Fruit fly (Drosophila melanogaster) whole organism, pupa: Measurements from ENCODE around the gene eIF5B.

Experiments
- CG12605 ChIP-seq: fragments of 200-800 bp; sonication (Bioruptor generic); IDR thresholded peaks from 2 replicates; pipeline ENCODE4 v1.3.6; 2022; ENCODE audit warnings: missing biosample characterization, missing genetic modification characterization
- CG13204 ChIP-seq: fragments of 200-800 bp; sonication (Bioruptor generic); optimal IDR thresholded peaks from 2 replicates; lab custom pipeline; 2018; ENCODE audit warnings: missing biosample characterization, mild to moderate bottlenecking, missing genetic modification characterization, moderate library complexity
- CG14655 ChIP-seq: fragments of 200-800 bp; sonication (Bioruptor generic); optimal IDR thresholded peaks from 3 replicates; lab custom pipeline; 2017; ENCODE audit warnings: mild to moderate bottlenecking, missing biosample characterization, missing genetic modification reagents, missing genetic modification characterization
- CG15710 ChIP-seq: fragments of 200-800 bp; sonication (Bioruptor generic); optimal IDR thresholded peaks from 2 replicates; lab custom pipeline; 2018; ENCODE audit warnings: missing biosample characterization, mild to moderate bottlenecking, missing genetic modification characterization, moderate library complexity
- CG17806 ChIP-seq: fragments of 200-800 bp; sonication (Bioruptor generic); optimal IDR thresholded peaks from 2 replicates; lab custom pipeline; 2018; ENCODE audit warnings: missing biosample characterization, mild to moderate bottlenecking, missing genetic modification characterization, moderate library complexity
- CG32121 ChIP-seq: fragments of 200-800 bp; sonication (Bioruptor generic); IDR thresholded peaks from 2 replicates; pipeline ENCODE4 v1.3.6; 2022; ENCODE audit warnings: missing biosample characterization, missing genetic modification characterization
- CG34367 ChIP-seq: fragments of 200-800 bp; sonication (Bioruptor generic); optimal IDR thresholded peaks from 2 replicates; lab custom pipeline; 2018; ENCODE audit warnings: missing biosample characterization, mild to moderate bottlenecking, missing genetic modification characterization
- CG4496 ChIP-seq: fragments of 200-800 bp; sonication (Bioruptor generic); IDR thresholded peaks from 3 replicates; pipeline ENCODE4 v1.3.6; 2022; ENCODE audit warnings: missing biosample characterization, missing genetic modification characterization
- CG8159 ChIP-seq: fragments of 200-800 bp; sonication (Bioruptor generic); optimal IDR thresholded peaks from 3 replicates; lab custom pipeline; 2018; ENCODE audit warnings: missing biosample characterization, mild to moderate bottlenecking, missing genetic modification characterization, moderate library complexity
- CG8301 ChIP-seq: fragments of 200-800 bp; sonication (Bioruptor generic); optimal IDR thresholded peaks from 2 replicates; lab custom pipeline; 2018; ENCODE audit warnings: missing biosample characterization, mild to moderate bottlenecking, missing genetic modification characterization
- EcR ChIP-seq: fragments of 200-800 bp; sonication (Bioruptor generic); optimal IDR thresholded peaks from 3 replicates; lab custom pipeline; 2019; ENCODE audit warnings: missing biosample characterization, missing genetic modification characterization, mild to moderate bottlenecking, moderate library complexity, missing genetic modification reagents
- Pif1A ChIP-seq: fragments of 200-800 bp; sonication (Bioruptor generic); optimal IDR thresholded peaks from 3 replicates; lab custom pipeline; 2016; ENCODE audit warnings: missing biosample characterization, missing genetic modification characterization
- Pif1B ChIP-seq: fragments of 200-800 bp; sonication (Bioruptor generic); optimal IDR thresholded peaks from 3 replicates; lab custom pipeline; 2016; ENCODE audit warnings: missing biosample characterization, missing genetic modification characterization

DNA sequence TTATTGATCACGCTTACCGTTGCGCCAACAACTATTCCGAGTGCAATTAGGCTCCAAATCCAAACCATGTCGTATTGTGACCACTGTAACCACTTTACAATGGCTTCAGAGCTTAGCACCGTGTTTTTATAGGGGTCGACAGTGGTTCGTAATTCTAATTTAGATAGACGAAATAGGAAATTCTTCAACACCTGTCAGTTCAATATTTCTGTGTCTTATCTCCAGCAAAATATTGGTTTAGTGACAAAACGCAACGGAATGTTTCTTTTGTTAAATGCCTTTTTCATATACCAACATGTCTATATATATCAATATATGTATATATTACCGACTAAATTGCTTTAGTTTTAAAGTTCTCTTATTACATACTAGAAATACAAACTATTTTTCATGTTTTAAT lies 23.8 kb upstream of the eIF5B start, which contains the start of gene CG43074:
- no peak for TF ChIP-seq CG8159 (tag; lab: Kevin White, UChicago)
- no peak for TF ChIP-seq CG14655 (GFP tag; lab: Kevin White, UChicago)
- TF ChIP-seq CG34367: no peak
- TF ChIP-seq CG4496: no peak
- TF ChIP-seq CG8301 (tag; lab: Kevin White, UChicago): no peak
- no peak for TF ChIP-seq CG17806
- TF ChIP-seq CG13204 (GFP tag; lab: Kevin White, UChicago): no peak
- no peak for TF ChIP-seq CG32121 (GFP tag; lab: Robert Waterston, UW)
- no peak for TF ChIP-seq EcR (GFP tag; lab: Kevin White, UChicago)
- TF ChIP-seq CG15710 (tag; lab: Kevin White, UChicago): no peak
- TF ChIP-seq CG12605 (GFP tag; lab: Robert Waterston, UW): no peak
- no peak for TF ChIP-seq Pif1B (GFP tag; lab: Kevin White, UChicago)
- TF ChIP-seq Pif1A (GFP tag; lab: Kevin White, UChicago): no peak
